Worm (Caenorhabditis elegans): ENCODE measurements around the gene Y37H2A.14.

- TF ChIP-seq elt-3 (tag; optimal IDR thresholded peaks at IDR 0.05) (no peak), aly-2 (tag; optimal IDR thresholded peaks at IDR 0.05) (no peak), ama-1 (optimal IDR thresholded peaks at IDR 0.05) (no peak), unc-62 (GFP tag; optimal IDR thresholded peaks at IDR 0.05) (no peak), zag-1 (tag; optimal IDR thresholded peaks at IDR 0.05) (no peak), tbx-2 (tag; optimal IDR thresholded peaks at IDR 0.05) (no peak), ceh-82 (tag; optimal IDR thresholded peaks at IDR 0.05) (no peak), skn-1 (tag; optimal IDR thresholded peaks at IDR 0.05) (no peak), hmg-11 (tag; optimal IDR thresholded peaks at IDR 0.05) (no peak)
These were observed at the start of gene Y37H2A.14 for ce11 chrV:18143445-18143844.
